Worm (Caenorhabditis elegans) whole organism, midembryonic: ENCODE data around the gene C12D5.4.

ENCODE experiments used
- T22C8.4 ChIP-seq: fragments of 200-800 bp; sonication (Bioruptor generic); IDR thresholded peaks from 2 replicates; pipeline ENCODE4 v1.3.6; 2022; ENCODE audit warnings: missing genetic modification characterization, missing compliant biosample characterization
- cog-1 ChIP-seq: sonication (generic microtip); optimal IDR thresholded peaks from 2 replicates; lab custom pipeline; 2016; ENCODE audit warnings: missing genetic modification characterization, missing compliant biosample characterization
- flt-1 ChIP-seq: fragments of 200-800 bp; sonication (Bioruptor generic); IDR thresholded peaks from 2 replicates; pipeline ENCODE4 v1.3.6; 2022; ENCODE audit warnings: missing genetic modification characterization, missing compliant biosample characterization
- klf-2 ChIP-seq: fragments of 200-800 bp; sonication (Bioruptor generic); conservative IDR thresholded peaks from 2 replicates; pipeline ENCODE4 v1.3.6; 2022; ENCODE audit warnings: missing genetic modification reagents, missing genetic modification characterization, missing compliant biosample characterization
- med-1 ChIP-seq: sonication (generic microtip); optimal IDR thresholded peaks from 2 replicates; lab custom pipeline; 2017; ENCODE audit warnings: missing genetic modification characterization, mild to moderate bottlenecking, missing compliant biosample characterization, antibody characterized with exemption, missing genetic modification reagents; ENCODE audit not compliant: insufficient read depth
- ref-1 ChIP-seq: fragments of 200-800 bp; sonication (Bioruptor generic); conservative IDR thresholded peaks from 2 replicates; pipeline ENCODE4 v1.3.6; 2022; ENCODE audit warnings: missing genetic modification reagents, missing genetic modification characterization, missing compliant biosample characterization
- tab-1 ChIP-seq: fragments of 200-800 bp; sonication (Bioruptor generic); IDR thresholded peaks from 2 replicates; pipeline ENCODE4 v1.3.6; 2022; ENCODE audit warnings: missing genetic modification characterization, missing compliant biosample characterization
- ztf-23 ChIP-seq: fragments of 200-800 bp; sonication (Bioruptor generic); IDR thresholded peaks from 2 replicates; pipeline ENCODE4 v1.3.6; 2022; ENCODE audit warnings: missing genetic modification reagents, missing genetic modification characterization, missing compliant biosample characterization
- ztf-29 ChIP-seq: fragments of 200-800 bp; sonication (Bioruptor generic); IDR thresholded peaks from 2 replicates; pipeline ENCODE4 v1.3.6; 2022; ENCODE audit warnings: missing genetic modification reagents, missing genetic modification characterization, missing compliant biosample characterization

C12D5.4 gene

ce11 chrV:7713072-7713471, 40.7 kb downstream of the C12D5.4 start, which contains the start of gene ZK105.13:
ZK105.13 (minus strand) TSS chrV:7713172.
- no peak for TF ChIP-seq flt-1 (GFP tag; lab: Robert Waterston, UW)
- no peak for TF ChIP-seq ztf-29
- TF ChIP-seq klf-2 (GFP tag; lab: Robert Waterston, UW): no peak
- no peak for TF ChIP-seq ztf-23

DNA sequence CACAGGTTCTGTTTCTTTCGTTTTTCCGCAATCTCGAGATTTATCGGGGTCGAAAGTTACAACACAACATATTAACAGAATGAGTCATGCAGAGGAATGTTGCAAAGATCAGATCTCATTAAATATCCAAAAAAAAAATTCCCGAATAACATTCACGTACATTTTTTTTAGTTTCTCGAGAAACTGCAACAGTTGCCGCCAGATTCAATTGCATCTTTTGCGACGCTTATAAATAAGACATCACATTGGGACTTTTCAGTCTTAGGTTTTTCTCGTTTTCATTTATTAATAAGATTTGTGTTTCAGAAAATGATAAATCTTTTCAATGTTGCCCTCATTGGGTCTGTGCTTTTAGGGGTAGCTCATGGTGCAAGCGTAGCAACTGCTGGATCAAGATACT, 41.3 kb downstream of the C12D5.4 start, which contains the start of gene ZK105.1:
ZK105.1 (plus strand) TSS at position 301 of the 400 bp plus-strand sequence.
- TF ChIP-seq flt-1 (GFP tag; lab: Robert Waterston, UW) (no peak), med-1 (GFP tag; lab: Kevin White, UChicago) (no peak), tab-1 (no peak), ztf-23 (no peak), klf-2 (GFP tag; lab: Robert Waterston, UW) (no peak), ztf-29 (no peak), cog-1 (tag; lab: Kevin White, UChicago) (no peak), ref-1 (no peak), T22C8.4 (GFP tag; lab: Robert Waterston, UW) (no peak)

DNA sequence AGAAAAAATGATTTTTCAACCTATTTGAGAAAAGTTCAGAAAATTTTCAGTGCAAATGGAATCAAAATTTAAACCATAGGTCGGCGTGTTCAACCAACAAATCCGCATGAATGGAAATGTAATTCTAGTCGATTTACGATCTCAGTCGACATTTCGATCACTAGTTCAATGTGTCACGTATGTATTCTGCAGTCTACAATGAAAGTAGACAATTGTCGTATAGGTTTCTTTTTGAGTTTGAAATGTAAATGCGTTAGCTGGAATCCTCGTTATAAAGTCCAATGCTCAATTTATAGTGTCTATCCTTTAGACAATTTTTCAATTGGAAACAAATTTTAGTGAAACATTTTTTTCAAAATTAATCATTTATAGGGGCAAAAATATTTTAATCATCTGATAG, 43.7 kb downstream of the C12D5.4 start, which contains the start of gene ZK105.12:
ZK105.12 (minus strand) TSS at position 101 of the 400 bp plus-strand sequence.
- no peak for TF ChIP-seq tab-1
- no peak for TF ChIP-seq ztf-29
- no peak for TF ChIP-seq flt-1 (GFP tag; lab: Robert Waterston, UW)
- TF ChIP-seq med-1 (GFP tag; lab: Kevin White, UChicago): no peak
- TF ChIP-seq ztf-23: no peak
- no peak for TF ChIP-seq ref-1
- TF ChIP-seq cog-1 (tag; lab: Kevin White, UChicago): no peak
- TF ChIP-seq klf-2 (GFP tag; lab: Robert Waterston, UW): no peak
- TF ChIP-seq T22C8.4 (GFP tag; lab: Robert Waterston, UW): no peak

ce11 chrV:7717629-7718028, 45.3 kb downstream of the C12D5.4 start, which contains the start of gene ZK105.5:
ZK105.5 (minus strand) TSS chrV:7717729.
- TF ChIP-seq tab-1: no peak
- no peak for TF ChIP-seq med-1 (GFP tag; lab: Kevin White, UChicago)
- no peak for TF ChIP-seq ztf-23
- TF ChIP-seq ztf-29: no peak
- TF ChIP-seq T22C8.4 (GFP tag; lab: Robert Waterston, UW): no peak
- TF ChIP-seq ref-1: no peak
- TF ChIP-seq flt-1 (GFP tag; lab: Robert Waterston, UW): no peak
- TF ChIP-seq klf-2 (GFP tag; lab: Robert Waterston, UW): no peak
- TF ChIP-seq cog-1 (tag; lab: Kevin White, UChicago): no peak

ce11 chrV:7721945-7722344, 49.6 kb downstream of the C12D5.4 start, which contains the start of gene ZK105.14:
ZK105.14 (minus strand) TSS chrV:7722045.
- no peak for TF ChIP-seq ztf-23
- no peak for TF ChIP-seq T22C8.4 (GFP tag; lab: Robert Waterston, UW)
- no peak for TF ChIP-seq klf-2 (GFP tag; lab: Robert Waterston, UW)
- no peak for TF ChIP-seq ztf-29
- no peak for TF ChIP-seq ref-1
- TF ChIP-seq flt-1 (GFP tag; lab: Robert Waterston, UW): no peak
- TF ChIP-seq med-1 (GFP tag; lab: Kevin White, UChicago): no peak
- no peak for TF ChIP-seq cog-1 (tag; lab: Kevin White, UChicago)
- TF ChIP-seq tab-1: no peak
